Worm (Caenorhabditis elegans): Measurements from ENCODE around the gene F39B3.7.

- TF ChIP-seq hlh-26 (GFP tag; conservative IDR thresholded peaks at IDR 0.05), result no peak
- no peak for TF ChIP-seq nfyb-1 (GFP tag; IDR thresholded peaks at IDR 0.05)
- TF ChIP-seq dpl-1 (GFP tag; optimal IDR thresholded peaks at IDR 0.05), result no peak
Measured at ce11 chrX:17613024-17613423, 45.7 kb upstream of the F39B3.7 start.

Data from whole organism, young adult.